Fruit fly (Drosophila melanogaster) whole organism, wandering third instar larva: ENCODE data around the gene CG43273.

Experiments used
- Abd-B ChIP-seq: fragments of >200 bp; optimal IDR thresholded peaks from 2 replicates; lab custom pipeline; 2017; ENCODE audit warnings: missing biosample characterization, missing genetic modification characterization
- CG32264 ChIP-seq: fragments of 200-800 bp; sonication (Bioruptor generic); optimal IDR thresholded peaks from 2 replicates; lab custom pipeline; 2016; ENCODE audit warnings: missing biosample characterization, missing genetic modification characterization
- CG9705 ChIP-seq: fragments of 200-800 bp; sonication (Bioruptor generic); optimal IDR thresholded peaks from 2 replicates; lab custom pipeline; 2018; ENCODE audit warnings: missing biosample characterization, mild to moderate bottlenecking, missing genetic modification characterization
- CrebA ChIP-seq: fragments of 200-800 bp; sonication (Bioruptor generic); optimal IDR thresholded peaks from 2 replicates; lab custom pipeline; 2016; ENCODE audit warnings: missing biosample characterization, mild to moderate bottlenecking, missing genetic modification characterization, borderline replicate concordance
- Dfd ChIP-seq: fragments of >200 bp; optimal IDR thresholded peaks from 2 replicates; lab custom pipeline; 2017; ENCODE audit warnings: missing biosample characterization, missing genetic modification characterization
- Dif ChIP-seq: fragments of 200-275, 200-300 bp; sonication (Bioruptor generic); optimal IDR thresholded peaks from 2 replicates; lab custom pipeline; 2018; ENCODE audit warnings: missing biosample characterization, missing genetic modification characterization; ENCODE audit not compliant: partially characterized antibody
- GATAd ChIP-seq: sonication (Bioruptor generic); optimal IDR thresholded peaks from 2 replicates; lab custom pipeline; 2016; ENCODE audit warnings: missing biosample characterization, missing genetic modification characterization
- HLH106 ChIP-seq: fragments of 200-800 bp; optimal IDR thresholded peaks from 3 replicates; lab custom pipeline; 2019; ENCODE audit warnings: missing biosample characterization, mild to moderate bottlenecking, missing genetic modification characterization, moderate library complexity
- Hnf4 ChIP-seq: fragments of 200-800 bp; sonication (Bioruptor generic); optimal IDR thresholded peaks from 2 replicates; lab custom pipeline; 2016; ENCODE audit warnings: missing biosample characterization, mild to moderate bottlenecking, missing genetic modification characterization
- Hr78 ChIP-seq: fragments of >200 bp; optimal IDR thresholded peaks from 2 replicates; lab custom pipeline; 2017; ENCODE audit warnings: missing biosample characterization, missing genetic modification characterization
- Hr83 ChIP-seq: fragments of 200-300 bp; sonication (Bioruptor generic); optimal IDR thresholded peaks from 2 replicates; lab custom pipeline; 2016; ENCODE audit warnings: missing biosample characterization, mild to moderate bottlenecking, missing genetic modification characterization, moderate library complexity; ENCODE audit not compliant: poor library complexity, severe bottlenecking
- Mio ChIP-seq: sonication (Bioruptor generic); optimal IDR thresholded peaks from 2 replicates; lab custom pipeline; 2016; ENCODE audit warnings: missing biosample characterization, missing genetic modification characterization
- Myc ChIP-seq: fragments of >200 bp; optimal IDR thresholded peaks from 2 replicates; lab custom pipeline; 2017
- N ChIP-seq: fragments of >200 bp; optimal IDR thresholded peaks from 2 replicates; lab custom pipeline; 2018; ENCODE audit warnings: missing biosample characterization, missing external identifiers, missing genetic modification characterization
- OdsH ChIP-seq: fragments of 200-800 bp; sonication (Bioruptor generic); optimal IDR thresholded peaks from 2 replicates; lab custom pipeline; 2016; ENCODE audit warnings: missing biosample characterization, mild to moderate bottlenecking, missing genetic modification characterization
- Rel ChIP-seq, 2 experiments: fragments of 200-800 bp; sonication (Bioruptor generic) in 1 of 2; optimal IDR thresholded peaks; 2 replicates in 1 of 2; 3 replicates in 1 of 2; lab custom pipeline; 2016 to 2019; ENCODE audit warnings: mild to moderate bottlenecking in 2 of 2, missing biosample characterization in 2 of 2, missing genetic modification characterization in 2 of 2, moderate library complexity in 1 of 2
- Sp1 ChIP-seq: fragments of 200-800 bp; sonication (Bioruptor generic); optimal IDR thresholded peaks from 3 replicates; lab custom pipeline; 2019; ENCODE audit warnings: missing biosample characterization, mild to moderate bottlenecking, missing genetic modification characterization, moderate library complexity
- Vsx2 ChIP-seq: fragments of 200-300, 225-300 bp; sonication (Bioruptor generic); optimal IDR thresholded peaks from 2 replicates; lab custom pipeline; 2018; ENCODE audit warnings: missing biosample characterization, missing genetic modification characterization; ENCODE audit not compliant: partially characterized antibody
- br ChIP-seq: fragments of 200-800 bp; sonication (Bioruptor generic); optimal IDR thresholded peaks from 2 replicates; lab custom pipeline; 2016; ENCODE audit warnings: missing biosample characterization, missing genetic modification characterization
- brk ChIP-seq: fragments of 200-800 bp; sonication (Bioruptor generic); optimal IDR thresholded peaks from 2 replicates; lab custom pipeline; 2016; ENCODE audit warnings: missing biosample characterization, mild to moderate bottlenecking, missing genetic modification characterization
- dl ChIP-seq, 2 experiments: fragments of 175-275, 200-275 bp in 1 of 2; fragments of 200-275 bp in 1 of 2; sonication (Bioruptor generic); optimal IDR thresholded peaks; lab custom pipeline; 2018; ENCODE audit warnings: mild to moderate bottlenecking in 2 of 2, missing biosample characterization in 2 of 2, missing genetic modification characterization in 2 of 2, moderate library complexity in 2 of 2; ENCODE audit not compliant: partially characterized antibody in 2 of 2, insufficient read depth in 1 of 2
- dmrt93B ChIP-seq: fragments of 200-800 bp; sonication (Bioruptor generic); optimal IDR thresholded peaks from 2 replicates; lab custom pipeline; 2018; ENCODE audit warnings: missing biosample characterization, mild to moderate bottlenecking, missing genetic modification characterization
- dsf ChIP-seq: sonication (Bioruptor generic); optimal IDR thresholded peaks from 2 replicates; lab custom pipeline; 2016; ENCODE audit warnings: missing biosample characterization, missing genetic modification characterization, borderline replicate concordance
- ey ChIP-seq: fragments of 200-800 bp; sonication (Bioruptor generic); optimal IDR thresholded peaks from 2 replicates; lab custom pipeline; 2016; ENCODE audit warnings: missing biosample characterization, missing genetic modification characterization
- foxo ChIP-seq, 2 experiments: fragments of 200-800 bp; sonication (Bioruptor generic); optimal IDR thresholded peaks; 2 replicates in 1 of 2; 3 replicates in 1 of 2; lab custom pipeline; 2016 to 2017; ENCODE audit warnings: missing biosample characterization in 2 of 2, missing genetic modification characterization in 2 of 2
- fru ChIP-seq: fragments of 200-800 bp; sonication (Bioruptor generic); optimal IDR thresholded peaks from 3 replicates; lab custom pipeline; 2016; ENCODE audit warnings: missing biosample characterization, mild to moderate bottlenecking, missing genetic modification characterization
- h ChIP-seq: fragments of 200-800 bp; sonication (Bioruptor generic); optimal IDR thresholded peaks from 3 replicates; lab custom pipeline; 2016; ENCODE audit warnings: missing biosample characterization, mild to moderate bottlenecking, missing genetic modification characterization
- jim ChIP-seq: fragments of 175-275, 200-325 bp; sonication (Bioruptor generic); optimal IDR thresholded peaks from 2 replicates; lab custom pipeline; 2016; ENCODE audit warnings: missing biosample characterization, mild to moderate bottlenecking, missing genetic modification characterization
- lola ChIP-seq: fragments of >200 bp; optimal IDR thresholded peaks from 2 replicates; lab custom pipeline; 2017; ENCODE audit warnings: missing biosample characterization, missing genetic modification characterization
- pan ChIP-seq: fragments of >200 bp; optimal IDR thresholded peaks from 2 replicates; lab custom pipeline; 2017
- psq ChIP-seq: fragments of 200-800 bp; sonication (Bioruptor generic); optimal IDR thresholded peaks from 3 replicates; lab custom pipeline; 2017; ENCODE audit warnings: missing biosample characterization, mild to moderate bottlenecking, missing genetic modification characterization, moderate library complexity
- sage ChIP-seq: fragments of 200-800 bp; sonication (Bioruptor generic); optimal IDR thresholded peaks from 2 replicates; lab custom pipeline; 2016; ENCODE audit warnings: missing biosample characterization, mild to moderate bottlenecking, missing genetic modification characterization
- tai ChIP-seq: sonication (Bioruptor generic); optimal IDR thresholded peaks from 2 replicates; lab custom pipeline; 2016; ENCODE audit warnings: missing biosample characterization, missing genetic modification characterization

The CG43273 gene

dm6 chr3R:24851429-24851828, 21.3 kb downstream of the CG43273 start, which contains the start of gene Nct:
Gene Nct, plus strand, starts transcription at chr3R:24851601.
- TF ChIP-seq Hnf4 (GFP tag; lab: Kevin White, UChicago) (no peak), Vsx2 (GFP tag; lab: Kevin White, UChicago) (no peak), Rel (GFP tag; optimal IDR thresholded peaks at IDR 0.05; lab: Kevin White, UChicago) (no peak), Rel (tag; optimal IDR thresholded peaks at IDR 0.05; lab: Kevin White, UChicago) (peak; percentile 59)

dm6 chr3R:24856143-24856542, 26.0 kb downstream of the CG43273 start, which contains the start of gene HDAC11:
Gene HDAC11, minus strand, starts transcription at chr3R:24856243.
- TF ChIP-seq CG9705 (GFP tag; lab: Kevin White, UChicago) (no peak), Dfd (GFP tag; lab: Kevin White, UChicago) (no peak), Abd-B (no peak), N (GFP tag; lab: Kevin White, UChicago) (no peak), dsf (GFP tag; lab: Kevin White, UChicago) (no peak), foxo (GFP tag; optimal IDR thresholded peaks at IDR 0.05; lab: Kevin White, UChicago) (no peak), lola (GFP tag; lab: Kevin White, UChicago) (no peak), jim (GFP tag; lab: Kevin White, UChicago) (no peak), Hr83 (no peak), Hr78 (GFP tag; lab: Kevin White, UChicago) (no peak), brk (no peak), br (no peak), ey (GFP tag; lab: Kevin White, UChicago) (no peak), HLH106 (tag; lab: Kevin White, UChicago) (no peak), Hnf4 (GFP tag; lab: Kevin White, UChicago) (no peak), tai (GFP tag; lab: Kevin White, UChicago) (no peak)

- TF ChIP-seq OdsH (GFP tag; lab: Kevin White, UChicago) (no peak), fru (GFP tag; lab: Kevin White, UChicago) (no peak), tai (GFP tag; lab: Kevin White, UChicago) (no peak), CG9705 (GFP tag; lab: Kevin White, UChicago) (no peak), N (GFP tag; lab: Kevin White, UChicago) (no peak)
Measured at dm6 chr3R:24857459-24857858, 27.4 kb downstream of the CG43273 start, which contains the start of gene CAH4. Gene CAH4, minus strand, starts transcription at chr3R:24857559.

dm6 chr3R:24859701-24860100, 29.6 kb downstream of the CG43273 start, which contains the start of gene ppk22:
Gene ppk22, minus strand, starts transcription at chr3R:24859801.
- TF ChIP-seq CrebA (GFP tag; lab: Kevin White, UChicago): no peak
- TF ChIP-seq Abd-B: no peak
- no peak for TF ChIP-seq psq
- TF ChIP-seq jim (GFP tag; lab: Kevin White, UChicago): no peak

dm6 chr3R:24860316-24860826, 30.3 kb downstream of the CG43273 start, which contains the start of gene CG13639:
Gene CG13639, minus strand, starts transcription at chr3R:24860366.
- peak; percentile 11 for TF ChIP-seq h (GFP tag; lab: Kevin White, UChicago)
- TF ChIP-seq Dif (GFP tag; lab: Kevin White, UChicago): no peak
- TF ChIP-seq tai (GFP tag; lab: Kevin White, UChicago): no peak

dm6 chr3R:24862065-24862464, 32.0 kb downstream of the CG43273 start, which contains the start of gene CG13640:
Gene CG13640, minus strand, starts transcription at chr3R:24862165.
- no peak for TF ChIP-seq Myc (lab: Kevin White, UChicago)
- TF ChIP-seq Vsx2 (GFP tag; lab: Kevin White, UChicago): no peak
- no peak for TF ChIP-seq Hr78 (GFP tag; lab: Kevin White, UChicago)
- no peak for TF ChIP-seq dl (GFP tag; optimal IDR thresholded peaks at IDR 0.05; lab: Kevin White, UChicago; ENCODE audit: insufficient read depth in 1 of 2, partially characterized antibody in 2 of 2)
- no peak for TF ChIP-seq Mio (GFP tag; lab: Kevin White, UChicago)
- TF ChIP-seq ey (GFP tag; lab: Kevin White, UChicago): no peak
- TF ChIP-seq lola (GFP tag; lab: Kevin White, UChicago): no peak
- no peak for TF ChIP-seq OdsH (GFP tag; lab: Kevin White, UChicago)
- TF ChIP-seq Dif (GFP tag; lab: Kevin White, UChicago): no peak
- no peak for TF ChIP-seq brk
- TF ChIP-seq GATAd (GFP tag; lab: Kevin White, UChicago): no peak
- TF ChIP-seq tai (GFP tag; lab: Kevin White, UChicago): no peak
- TF ChIP-seq CG9705 (GFP tag; lab: Kevin White, UChicago): no peak
- no peak for TF ChIP-seq dsf (GFP tag; lab: Kevin White, UChicago)
- no peak for TF ChIP-seq sage
- TF ChIP-seq Sp1 (GFP tag; lab: Kevin White, UChicago): no peak
- TF ChIP-seq pan (lab: Kevin White, UChicago): no peak
- no peak for TF ChIP-seq CG32264 (GFP tag; lab: Kevin White, UChicago)
- TF ChIP-seq jim (GFP tag; lab: Kevin White, UChicago): no peak
- no peak for TF ChIP-seq dmrt93B (GFP tag; lab: Kevin White, UChicago)
- TF ChIP-seq, all 38 proteins: peak for 0
